Worm (Caenorhabditis elegans) whole organism, L3 larva: ENCODE results near the gene hcp-2.

Experiments
- R02D3.7 ChIP-seq: fragments of 150-350 bp; optimal IDR thresholded peaks from 2 replicates; lab custom pipeline; 2014; ENCODE audit warnings: missing biosample characterization, missing genetic modification characterization
- ZK546.5 ChIP-seq: sonication (generic microtip); optimal IDR thresholded peaks from 2 replicates; lab custom pipeline; 2017; ENCODE audit warnings: missing biosample characterization, missing genetic modification characterization
- aly-2 ChIP-seq: fragments of 150-350 bp; optimal IDR thresholded peaks from 2 replicates; lab custom pipeline; 2014; ENCODE audit warnings: missing biosample characterization, missing genetic modification characterization
- ama-1 ChIP-seq: fragments of 150-350 bp; optimal IDR thresholded peaks from 2 replicates; lab custom pipeline; 2018
- ceh-16 ChIP-seq: sonication (generic microtip); optimal IDR thresholded peaks from 2 replicates; lab custom pipeline; 2017; ENCODE audit warnings: missing biosample characterization, missing genetic modification characterization
- ceh-28 ChIP-seq: fragments of 150-350 bp; optimal IDR thresholded peaks from 2 replicates; lab custom pipeline; 2014; ENCODE audit warnings: missing biosample characterization, missing genetic modification reagents, missing genetic modification characterization
- ceh-82 ChIP-seq: fragments of 150-350 bp; optimal IDR thresholded peaks from 2 replicates; lab custom pipeline; 2014; ENCODE audit warnings: missing biosample characterization, missing genetic modification characterization
- daf-12 ChIP-seq: fragments of 150-350 bp; optimal IDR thresholded peaks from 2 replicates; lab custom pipeline; 2014; ENCODE audit warnings: missing biosample characterization, missing genetic modification reagents, missing genetic modification characterization
- egl-27 ChIP-seq: sonication (generic microtip); optimal IDR thresholded peaks from 4 replicates; lab custom pipeline; 2017; ENCODE audit warnings: missing biosample characterization, missing genetic modification reagents, missing genetic modification characterization
- egl-5 ChIP-seq: fragments of 150-350 bp; optimal IDR thresholded peaks from 2 replicates; lab custom pipeline; 2017; ENCODE audit warnings: missing biosample characterization, missing genetic modification reagents, missing genetic modification characterization, inconsistent platforms
- elt-1 ChIP-seq: fragments of 150-350 bp; optimal IDR thresholded peaks from 2 replicates; lab custom pipeline; 2014; ENCODE audit warnings: missing biosample characterization, missing genetic modification characterization
- elt-2 ChIP-seq: sonication (generic microtip); optimal IDR thresholded peaks from 2 replicates; lab custom pipeline; 2016; ENCODE audit warnings: missing genetic modification reagents, mild to moderate bottlenecking, missing genetic modification characterization, missing compliant biosample characterization
- elt-3 ChIP-seq, 3 experiments: fragments of 150-350 bp in 1 of 3; sonication (generic microtip) in 2 of 3; optimal IDR thresholded peaks; 2 replicates in 2 of 3; 4 replicates in 1 of 3; lab custom pipeline; 2014 to 2017; ENCODE audit warnings: missing biosample characterization in 3 of 3, missing genetic modification characterization in 3 of 3
- fkh-10 ChIP-seq: sonication (generic microtip); optimal IDR thresholded peaks from 2 replicates; lab custom pipeline; 2017; ENCODE audit warnings: missing biosample characterization, missing genetic modification reagents, missing genetic modification characterization
- fkh-2 ChIP-seq: fragments of 150-350 bp; optimal IDR thresholded peaks from 2 replicates; lab custom pipeline; 2014; ENCODE audit warnings: missing biosample characterization, missing genetic modification reagents, missing genetic modification characterization
- fos-1 ChIP-seq: fragments of 150-350 bp; optimal IDR thresholded peaks from 2 replicates; lab custom pipeline; 2014; ENCODE audit warnings: missing biosample characterization, missing genetic modification characterization
- hmg-11 ChIP-seq: sonication (generic microtip); optimal IDR thresholded peaks from 2 replicates; lab custom pipeline; 2016; ENCODE audit warnings: missing genetic modification characterization, missing compliant biosample characterization
- jun-1 ChIP-seq: fragments of 150-350 bp; optimal IDR thresholded peaks from 2 replicates; lab custom pipeline; 2014; ENCODE audit warnings: missing biosample characterization, missing genetic modification reagents, missing genetic modification characterization
- lin-15B ChIP-seq: fragments of 150-350 bp; optimal IDR thresholded peaks from 2 replicates; lab custom pipeline; 2014; ENCODE audit warnings: missing biosample characterization, missing genetic modification characterization
- lin-39 ChIP-seq: fragments of 150-350 bp; optimal IDR thresholded peaks from 2 replicates; lab custom pipeline; 2018; ENCODE audit warnings: missing biosample characterization, missing genetic modification reagents, missing genetic modification characterization
- lsy-12 ChIP-seq: sonication (generic microtip); optimal IDR thresholded peaks from 2 replicates; lab custom pipeline; 2016; ENCODE audit warnings: mild to moderate bottlenecking, missing genetic modification characterization, missing compliant biosample characterization
- mdl-1 ChIP-seq: fragments of 150-350 bp; optimal IDR thresholded peaks from 2 replicates; lab custom pipeline; 2014; ENCODE audit warnings: missing biosample characterization, missing genetic modification characterization
- mml-1 ChIP-seq: fragments of 150-350 bp; sonication (generic microtip); optimal IDR thresholded peaks from 3 replicates; lab custom pipeline; 2014; ENCODE audit warnings: missing biosample characterization, missing genetic modification characterization
- nfya-1 ChIP-seq: sonication (generic microtip); optimal IDR thresholded peaks from 2 replicates; lab custom pipeline; 2017; ENCODE audit warnings: missing genetic modification characterization, mild to moderate bottlenecking, missing compliant biosample characterization, antibody characterized with exemption, moderate library complexity; ENCODE audit not compliant: insufficient read depth
- nhr-11 ChIP-seq: fragments of 150-350 bp; optimal IDR thresholded peaks from 2 replicates; lab custom pipeline; 2014; ENCODE audit warnings: missing biosample characterization, missing genetic modification characterization
- nhr-12 ChIP-seq: fragments of 150-350 bp; optimal IDR thresholded peaks from 2 replicates; lab custom pipeline; 2014; ENCODE audit warnings: missing biosample characterization, missing genetic modification characterization
- nhr-237 ChIP-seq: fragments of 150-350 bp; optimal IDR thresholded peaks from 2 replicates; lab custom pipeline; 2014; ENCODE audit warnings: missing biosample characterization, missing genetic modification characterization
- nhr-25 ChIP-seq: sonication (generic microtip); optimal IDR thresholded peaks from 2 replicates; lab custom pipeline; 2017; ENCODE audit warnings: missing biosample characterization, missing genetic modification characterization
- nhr-28 ChIP-seq: fragments of 150-350 bp; optimal IDR thresholded peaks from 2 replicates; lab custom pipeline; 2014; ENCODE audit warnings: missing biosample characterization, missing genetic modification characterization
- nhr-43 ChIP-seq: sonication (generic microtip); optimal IDR thresholded peaks from 2 replicates; lab custom pipeline; 2016; ENCODE audit warnings: mild to moderate bottlenecking, missing genetic modification characterization, missing compliant biosample characterization; ENCODE audit not compliant: poor library complexity, severe bottlenecking
- nhr-67 ChIP-seq: fragments of 150-350 bp; optimal IDR thresholded peaks from 2 replicates; lab custom pipeline; 2014; ENCODE audit warnings: missing biosample characterization, missing genetic modification characterization
- nhr-76 ChIP-seq: fragments of 150-350 bp; sonication (generic microtip); optimal IDR thresholded peaks from 5 replicates; lab custom pipeline; 2014; ENCODE audit warnings: missing biosample characterization, missing genetic modification characterization
- nhr-77 ChIP-seq: fragments of 150-350 bp; optimal IDR thresholded peaks from 2 replicates; lab custom pipeline; 2014; ENCODE audit warnings: missing biosample characterization, missing genetic modification characterization
- pha-4 ChIP-seq: fragments of 150-350 bp; optimal IDR thresholded peaks from 2 replicates; lab custom pipeline; 2014; ENCODE audit warnings: missing biosample characterization, missing genetic modification reagents, missing genetic modification characterization
- pqm-1 ChIP-seq: fragments of 150-350 bp; optimal IDR thresholded peaks from 2 replicates; lab custom pipeline; 2017; ENCODE audit warnings: missing biosample characterization, missing genetic modification characterization, inconsistent platforms
- sea-2 ChIP-seq: fragments of 150-350 bp; sonication (generic microtip); optimal IDR thresholded peaks from 4 replicates; lab custom pipeline; 2014; ENCODE audit warnings: missing biosample characterization, missing genetic modification reagents, missing genetic modification characterization
- skn-1 ChIP-seq: fragments of 150-350 bp; optimal IDR thresholded peaks from 2 replicates; lab custom pipeline; 2014; ENCODE audit warnings: missing biosample characterization, missing genetic modification characterization
- snpc-4 ChIP-seq: fragments of 150-350 bp; optimal IDR thresholded peaks from 2 replicates; lab custom pipeline; 2014; ENCODE audit warnings: missing biosample characterization, missing genetic modification characterization
- unc-39 ChIP-seq: sonication (generic microtip); optimal IDR thresholded peaks from 4 replicates; lab custom pipeline; 2017; ENCODE audit warnings: missing biosample characterization, missing genetic modification characterization
- unc-62 ChIP-seq: fragments of 150-350 bp; sonication (generic microtip); optimal IDR thresholded peaks from 4 replicates; lab custom pipeline; 2014; ENCODE audit warnings: missing biosample characterization, missing genetic modification reagents, missing genetic modification characterization
- zag-1 ChIP-seq: fragments of 150-350 bp; optimal IDR thresholded peaks from 2 replicates; lab custom pipeline; 2014; ENCODE audit warnings: missing biosample characterization, missing genetic modification characterization
- ztf-11 ChIP-seq: fragments of 150-350 bp; optimal IDR thresholded peaks from 2 replicates; lab custom pipeline; 2014; ENCODE audit warnings: missing biosample characterization, missing genetic modification characterization
- ztf-4 ChIP-seq: fragments of 150-350 bp; optimal IDR thresholded peaks from 2 replicates; lab custom pipeline; 2014; ENCODE audit warnings: missing biosample characterization, missing genetic modification characterization

hcp-2 gene

DNA sequence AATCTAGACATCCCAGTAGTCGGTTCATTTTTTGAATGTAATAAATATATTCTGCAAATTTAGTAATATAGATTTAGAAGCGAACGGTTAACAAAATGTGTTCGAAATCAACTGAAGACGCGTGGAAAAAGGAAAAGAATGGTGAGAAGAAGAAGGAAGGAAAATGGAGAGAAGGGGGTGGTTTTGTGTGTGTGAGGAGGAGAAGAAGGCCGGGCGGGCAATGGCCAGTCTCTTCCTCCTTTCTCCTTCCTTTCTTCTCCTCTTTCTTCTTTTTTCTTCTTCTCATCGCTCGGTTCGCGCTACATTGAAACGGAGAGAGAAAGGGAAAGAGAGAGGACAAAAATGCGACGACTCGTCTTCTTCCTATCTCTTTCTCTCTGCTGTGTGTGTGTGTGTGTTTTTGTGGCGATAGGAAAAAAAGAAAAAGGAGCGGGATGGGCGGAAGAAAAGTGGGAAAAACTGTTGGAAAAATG is 46.5 kb downstream of the hcp-2 start, which contains the start of gene ztf-9:
ztf-9 (minus strand) TSS at position 51 of the 473 bp plus-strand sequence.
- TF ChIP-seq aly-2 (tag; lab: Kevin White, UChicago) (no peak), fos-1 (tag; lab: Kevin White, UChicago) (no peak), skn-1 (tag; lab: Kevin White, UChicago) (no peak), zag-1 (tag; lab: Kevin White, UChicago) (no peak), nhr-28 (tag; lab: Kevin White, UChicago) (no peak), jun-1 (tag; lab: Kevin White, UChicago) (no peak), mml-1 (tag; lab: Kevin White, UChicago) (no peak), fkh-2 (tag; lab: Kevin White, UChicago) (no peak), R02D3.7 (tag; lab: Kevin White, UChicago) (no peak), mdl-1 (tag; lab: Kevin White, UChicago) (no peak), elt-2 (tag; lab: Kevin White, UChicago) (peak; percentile 43), nhr-76 (tag; lab: Kevin White, UChicago) (no peak), elt-3 (tag; optimal IDR thresholded peaks at IDR 0.05; lab: Kevin White, UChicago) (no peak), unc-39 (tag; lab: Kevin White, UChicago) (no peak), unc-62 (no peak), hmg-11 (tag; lab: Kevin White, UChicago) (peak; percentile 45), ama-1 (lab: Kevin White, UChicago) (no peak), sea-2 (GFP tag; lab: Kevin White, UChicago) (no peak), nfya-1 (tag; lab: Kevin White, UChicago) (peak; percentile 84), nhr-43 (tag; lab: Kevin White, UChicago) (no peak), daf-12 (tag; lab: Kevin White, UChicago) (no peak), ceh-28 (no peak), nhr-11 (tag; lab: Kevin White, UChicago) (no peak), elt-1 (tag; lab: Kevin White, UChicago) (no peak), lsy-12 (no peak), ZK546.5 (tag; lab: Kevin White, UChicago) (no peak), lin-39 (peak; percentile 59), nhr-67 (tag; lab: Kevin White, UChicago) (no peak), ztf-4 (tag; lab: Kevin White, UChicago) (no peak), ztf-11 (tag; lab: Kevin White, UChicago) (no peak), pqm-1 (tag; lab: Kevin White, UChicago) (no peak), nhr-12 (no peak), snpc-4 (tag; lab: Kevin White, UChicago) (peak; percentile 20), egl-5 (tag; lab: Kevin White, UChicago) (peak; percentile 12), nhr-77 (tag; lab: Kevin White, UChicago) (no peak), lin-15B (tag; lab: Kevin White, UChicago) (peak; percentile 38), fkh-10 (GFP tag; lab: Kevin White, UChicago) (peak; percentile 17), egl-27 (tag; lab: Kevin White, UChicago) (no peak), pha-4 (tag; lab: Kevin White, UChicago) (peak; percentile 51), ceh-16 (no peak), nhr-25 (tag; lab: Kevin White, UChicago) (no peak), ceh-82 (tag; lab: Kevin White, UChicago) (no peak)

DNA sequence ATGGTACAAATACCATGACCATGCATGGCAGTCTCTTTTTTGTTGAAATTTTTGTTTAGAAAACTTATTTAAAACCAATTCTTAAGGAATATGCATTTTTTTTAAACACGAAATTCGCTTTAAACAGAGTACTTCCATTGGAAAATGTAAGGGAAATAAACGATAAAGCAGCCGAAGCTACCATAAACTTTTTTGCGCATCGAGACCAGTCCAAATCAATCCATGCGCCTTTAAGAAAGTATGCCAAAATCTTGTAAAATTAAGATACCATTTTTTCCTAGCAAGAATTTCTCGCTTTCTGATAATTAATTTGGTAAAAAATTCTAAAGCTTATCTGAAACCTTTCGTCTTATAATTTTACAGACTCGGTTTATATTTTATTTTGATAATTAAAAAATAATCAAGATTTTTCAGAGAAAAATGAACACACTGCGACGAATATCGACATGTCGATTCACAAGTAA is 47.0 kb downstream of the hcp-2 start, which contains the start of gene ZK287.7:
ZK287.7 (plus strand) TSS at position 414 of the 464 bp plus-strand sequence.
- TF ChIP-seq jun-1 (tag; lab: Kevin White, UChicago) (no peak), pha-4 (tag; lab: Kevin White, UChicago) (no peak), fkh-2 (tag; lab: Kevin White, UChicago) (no peak), egl-5 (tag; lab: Kevin White, UChicago) (no peak), mml-1 (tag; lab: Kevin White, UChicago) (no peak), mdl-1 (tag; lab: Kevin White, UChicago) (no peak), nhr-11 (tag; lab: Kevin White, UChicago) (no peak), ZK546.5 (tag; lab: Kevin White, UChicago) (no peak), ztf-4 (tag; lab: Kevin White, UChicago) (no peak), lin-15B (tag; lab: Kevin White, UChicago) (no peak), aly-2 (tag; lab: Kevin White, UChicago) (no peak), elt-2 (tag; lab: Kevin White, UChicago) (no peak), nhr-43 (tag; lab: Kevin White, UChicago) (no peak), ceh-28 (no peak), unc-62 (no peak), daf-12 (tag; lab: Kevin White, UChicago) (no peak), nhr-237 (no peak), pqm-1 (tag; lab: Kevin White, UChicago) (no peak)
